Worm (Caenorhabditis elegans): ENCODE data around the gene hphd-1.

ce11 chrII:12961293-12961692 lies 35.1 kb downstream of the hphd-1 start:
- TF ChIP-seq hmg-4 (GFP tag; optimal IDR thresholded peaks at IDR 0.05) (no peak), tbx-37 (GFP tag; conservative IDR thresholded peaks at IDR 0.05) (no peak), ama-1 (optimal IDR thresholded peaks at IDR 0.05) (no peak), ets-7 (tag; optimal IDR thresholded peaks at IDR 0.05) (no peak), scrt-1 (GFP tag; IDR thresholded peaks at IDR 0.05) (no peak), hnd-1 (tag; optimal IDR thresholded peaks at IDR 0.05) (no peak), sea-1 (GFP tag; conservative IDR thresholded peaks at IDR 0.05) (no peak), hmbx-1 (tag; optimal IDR thresholded peaks at IDR 0.05) (no peak), F13C5.2 (tag; optimal IDR thresholded peaks at IDR 0.05) (no peak), tra-4 (tag; optimal IDR thresholded peaks at IDR 0.05) (no peak), flt-1 (GFP tag; IDR thresholded peaks at IDR 0.05) (no peak)
